Worm (Caenorhabditis elegans) whole organism, L3 larva: ENCODE measurements around the gene T10C6.16.

Experiments
- ama-1 ChIP-seq: fragments of 150-350 bp; optimal IDR thresholded peaks from 2 replicates; lab custom pipeline; 2018
- ceh-9 ChIP-seq: sonication (generic microtip); optimal IDR thresholded peaks from 2 replicates; lab custom pipeline; 2018; ENCODE audit warnings: missing biosample characterization, missing genetic modification characterization
- elt-3 ChIP-seq, 3 experiments: fragments of 150-350 bp in 1 of 3; sonication (generic microtip) in 2 of 3; optimal IDR thresholded peaks; 2 replicates in 2 of 3; 4 replicates in 1 of 3; lab custom pipeline; 2014 to 2017; ENCODE audit warnings: missing biosample characterization in 3 of 3, missing genetic modification characterization in 3 of 3
- fos-1 ChIP-seq: fragments of 150-350 bp; optimal IDR thresholded peaks from 2 replicates; lab custom pipeline; 2014; ENCODE audit warnings: missing biosample characterization, missing genetic modification characterization
- nhr-77 ChIP-seq: fragments of 150-350 bp; optimal IDR thresholded peaks from 2 replicates; lab custom pipeline; 2014; ENCODE audit warnings: missing biosample characterization, missing genetic modification characterization
- pha-4 ChIP-seq: fragments of 150-350 bp; optimal IDR thresholded peaks from 2 replicates; lab custom pipeline; 2014; ENCODE audit warnings: missing biosample characterization, missing genetic modification reagents, missing genetic modification characterization
- pqm-1 ChIP-seq: fragments of 150-350 bp; optimal IDR thresholded peaks from 2 replicates; lab custom pipeline; 2017; ENCODE audit warnings: missing biosample characterization, missing genetic modification characterization, inconsistent platforms
- skn-1 ChIP-seq: fragments of 150-350 bp; optimal IDR thresholded peaks from 2 replicates; lab custom pipeline; 2014; ENCODE audit warnings: missing biosample characterization, missing genetic modification characterization
- snpc-4 ChIP-seq: fragments of 150-350 bp; optimal IDR thresholded peaks from 2 replicates; lab custom pipeline; 2014; ENCODE audit warnings: missing biosample characterization, missing genetic modification characterization
- tbx-2 ChIP-seq: sonication (generic microtip); optimal IDR thresholded peaks from 2 replicates; lab custom pipeline; 2016; ENCODE audit warnings: mild to moderate bottlenecking, missing genetic modification characterization, missing compliant biosample characterization
- unc-39 ChIP-seq: sonication (generic microtip); optimal IDR thresholded peaks from 4 replicates; lab custom pipeline; 2017; ENCODE audit warnings: missing biosample characterization, missing genetic modification characterization
- unc-62 ChIP-seq: fragments of 150-350 bp; sonication (generic microtip); optimal IDR thresholded peaks from 4 replicates; lab custom pipeline; 2014; ENCODE audit warnings: missing biosample characterization, missing genetic modification reagents, missing genetic modification characterization
- ztf-11 ChIP-seq: fragments of 150-350 bp; optimal IDR thresholded peaks from 2 replicates; lab custom pipeline; 2014; ENCODE audit warnings: missing biosample characterization, missing genetic modification characterization

ce11 chrV:16080678-16081077, 47.9 kb upstream of the T10C6.16 start:
- TF ChIP-seq fos-1 (tag; lab: Kevin White, UChicago) (no peak), snpc-4 (tag; lab: Kevin White, UChicago) (no peak), nhr-77 (no peak), ama-1 (lab: Kevin White, UChicago) (no peak), elt-3 (tag; optimal IDR thresholded peaks at IDR 0.05; lab: Kevin White, UChicago) (no peak), unc-62 (no peak), tbx-2 (tag; lab: Kevin White, UChicago) (no peak), pqm-1 (tag; lab: Kevin White, UChicago) (peak; percentile 68), unc-39 (no peak), skn-1 (tag; lab: Kevin White, UChicago) (no peak), ztf-11 (tag; lab: Kevin White, UChicago) (no peak), pha-4 (tag; lab: Kevin White, UChicago) (peak; percentile 44), ceh-9 (no peak)
